Worm (Caenorhabditis elegans): ENCODE data around the gene tag-234.

tag-234 gene

DNA sequence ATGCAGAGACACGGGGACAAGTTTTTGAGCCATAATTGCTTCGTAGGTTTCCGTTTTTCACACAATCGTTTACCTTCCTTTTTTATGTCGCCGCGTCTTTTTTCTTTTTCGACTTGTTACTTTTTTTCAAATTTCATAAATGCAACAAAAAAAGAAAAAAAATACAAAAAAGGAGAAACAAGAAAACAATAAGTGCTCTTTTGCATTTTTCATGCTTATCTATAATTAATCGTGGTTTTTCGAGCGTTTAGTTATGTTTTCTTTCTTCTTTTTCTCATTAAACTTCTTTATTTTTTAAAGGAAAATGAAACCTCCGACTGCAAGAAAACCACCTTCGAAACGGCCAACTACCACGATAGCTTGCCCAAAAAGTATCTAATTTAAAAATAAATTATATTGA lies 31.9 kb downstream of the tag-234 start, which contains the start of gene F59G1.4:
TSS of gene F59G1.4 (plus strand) at position 301 of the 400 bp plus-strand sequence.
- TF ChIP-seq flt-1 (GFP tag; IDR thresholded peaks at IDR 0.05) (no peak), ztf-29 (GFP tag; IDR thresholded peaks at IDR 0.05) (no peak), T22C8.4 (GFP tag; IDR thresholded peaks at IDR 0.05) (no peak), tab-1 (GFP tag; IDR thresholded peaks at IDR 0.05) (no peak), med-1 (GFP tag; optimal IDR thresholded peaks at IDR 0.05; ENCODE audit: insufficient read depth) (no peak), ztf-23 (GFP tag; IDR thresholded peaks at IDR 0.05) (no peak), ref-1 (GFP tag; conservative IDR thresholded peaks at IDR 0.05) (no peak), cog-1 (tag; optimal IDR thresholded peaks at IDR 0.05) (no peak), klf-2 (GFP tag; conservative IDR thresholded peaks at IDR 0.05) (no peak)

DNA sequence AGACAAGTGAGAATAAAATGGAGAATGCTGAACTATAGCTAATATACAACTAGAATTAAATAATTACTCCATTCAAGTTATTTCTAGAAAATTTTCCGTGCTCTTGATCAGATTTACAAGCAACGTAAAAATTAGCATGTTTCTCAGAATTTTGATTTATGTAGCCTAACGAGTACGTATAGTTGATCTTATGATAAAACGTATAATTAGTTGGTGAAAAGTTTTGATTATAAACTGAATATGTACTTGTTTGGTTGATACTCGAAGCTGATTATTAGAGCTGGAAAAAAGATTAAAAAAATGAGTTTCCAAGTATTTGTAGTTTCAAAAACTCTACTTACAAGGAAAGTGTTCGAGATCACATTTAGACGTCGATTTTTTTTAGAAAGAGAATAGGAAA lies 32.5 kb downstream of the tag-234 start:
- TF ChIP-seq flt-1 (GFP tag; IDR thresholded peaks at IDR 0.05) (no peak), med-1 (GFP tag; optimal IDR thresholded peaks at IDR 0.05; ENCODE audit: insufficient read depth) (no peak), ztf-23 (GFP tag; IDR thresholded peaks at IDR 0.05) (no peak), T22C8.4 (GFP tag; IDR thresholded peaks at IDR 0.05) (no peak), ztf-29 (GFP tag; IDR thresholded peaks at IDR 0.05) (no peak), tab-1 (GFP tag; IDR thresholded peaks at IDR 0.05) (no peak), ref-1 (GFP tag; conservative IDR thresholded peaks at IDR 0.05) (no peak)

- TF ChIP-seq flt-1 (GFP tag; IDR thresholded peaks at IDR 0.05) (no peak), ztf-29 (GFP tag; IDR thresholded peaks at IDR 0.05) (no peak), cog-1 (tag; optimal IDR thresholded peaks at IDR 0.05) (no peak), tab-1 (GFP tag; IDR thresholded peaks at IDR 0.05) (no peak), ref-1 (GFP tag; conservative IDR thresholded peaks at IDR 0.05) (no peak), T22C8.4 (GFP tag; IDR thresholded peaks at IDR 0.05) (no peak), ztf-23 (GFP tag; IDR thresholded peaks at IDR 0.05) (no peak), klf-2 (GFP tag; conservative IDR thresholded peaks at IDR 0.05) (no peak), med-1 (GFP tag; optimal IDR thresholded peaks at IDR 0.05; ENCODE audit: insufficient read depth) (no peak)
Measured at ce11 chrII:5899080-5899479, 35.1 kb downstream of the tag-234 start.

ce11 chrII:5899865-5900486 lies 36.0 kb downstream of the tag-234 start:
- no peak for TF ChIP-seq ztf-29 (GFP tag; IDR thresholded peaks at IDR 0.05)
- no peak for TF ChIP-seq tab-1 (GFP tag; IDR thresholded peaks at IDR 0.05)
- no peak for TF ChIP-seq med-1 (GFP tag; optimal IDR thresholded peaks at IDR 0.05; ENCODE audit: insufficient read depth)
- no peak for TF ChIP-seq cog-1 (tag; optimal IDR thresholded peaks at IDR 0.05)
- TF ChIP-seq ztf-23 (GFP tag; IDR thresholded peaks at IDR 0.05): no peak
- no peak for TF ChIP-seq T22C8.4 (GFP tag; IDR thresholded peaks at IDR 0.05)
- TF ChIP-seq klf-2 (GFP tag; conservative IDR thresholded peaks at IDR 0.05): no peak
- no peak for TF ChIP-seq ref-1 (GFP tag; conservative IDR thresholded peaks at IDR 0.05)
- TF ChIP-seq flt-1 (GFP tag; IDR thresholded peaks at IDR 0.05): no peak

- TF ChIP-seq flt-1 (GFP tag; IDR thresholded peaks at IDR 0.05) (no peak), ztf-23 (GFP tag; IDR thresholded peaks at IDR 0.05) (no peak), tab-1 (GFP tag; IDR thresholded peaks at IDR 0.05) (no peak), ztf-29 (GFP tag; IDR thresholded peaks at IDR 0.05) (no peak), klf-2 (GFP tag; conservative IDR thresholded peaks at IDR 0.05) (no peak), ref-1 (GFP tag; conservative IDR thresholded peaks at IDR 0.05) (no peak), cog-1 (tag; optimal IDR thresholded peaks at IDR 0.05) (no peak), med-1 (GFP tag; optimal IDR thresholded peaks at IDR 0.05; ENCODE audit: insufficient read depth) (no peak), T22C8.4 (GFP tag; IDR thresholded peaks at IDR 0.05) (no peak)
Measured at ce11 chrII:5901407-5902026, 37.5 kb downstream of the tag-234 start.

- TF ChIP-seq ztf-29 (GFP tag; IDR thresholded peaks at IDR 0.05): no peak
- TF ChIP-seq klf-2 (GFP tag; conservative IDR thresholded peaks at IDR 0.05): no peak
- TF ChIP-seq ref-1 (GFP tag; conservative IDR thresholded peaks at IDR 0.05): no peak
- TF ChIP-seq tab-1 (GFP tag; IDR thresholded peaks at IDR 0.05): no peak
Measured at ce11 chrII:5902139-5902538, 38.1 kb downstream of the tag-234 start.

- TF ChIP-seq tab-1 (GFP tag; IDR thresholded peaks at IDR 0.05) (no peak), ztf-23 (GFP tag; IDR thresholded peaks at IDR 0.05) (no peak), ztf-29 (GFP tag; IDR thresholded peaks at IDR 0.05) (no peak), klf-2 (GFP tag; conservative IDR thresholded peaks at IDR 0.05) (no peak), med-1 (GFP tag; optimal IDR thresholded peaks at IDR 0.05; ENCODE audit: insufficient read depth) (no peak), T22C8.4 (GFP tag; IDR thresholded peaks at IDR 0.05) (no peak), cog-1 (tag; optimal IDR thresholded peaks at IDR 0.05) (no peak), flt-1 (GFP tag; IDR thresholded peaks at IDR 0.05) (no peak), ref-1 (GFP tag; conservative IDR thresholded peaks at IDR 0.05) (no peak)
Measured at ce11 chrII:5904252-5904651, 40.3 kb downstream of the tag-234 start, which contains the start of gene tsp-18. tsp-18 (plus strand) TSS chrII:5904552.

- TF ChIP-seq ztf-29 (GFP tag; IDR thresholded peaks at IDR 0.05) (no peak), ref-1 (GFP tag; conservative IDR thresholded peaks at IDR 0.05) (no peak), med-1 (GFP tag; optimal IDR thresholded peaks at IDR 0.05; ENCODE audit: insufficient read depth) (no peak), flt-1 (GFP tag; IDR thresholded peaks at IDR 0.05) (no peak), ztf-23 (GFP tag; IDR thresholded peaks at IDR 0.05) (no peak), T22C8.4 (GFP tag; IDR thresholded peaks at IDR 0.05) (no peak), klf-2 (GFP tag; conservative IDR thresholded peaks at IDR 0.05) (no peak), tab-1 (GFP tag; IDR thresholded peaks at IDR 0.05) (no peak), cog-1 (tag; optimal IDR thresholded peaks at IDR 0.05) (no peak)
Measured at ce11 chrII:5906274-5906673, 42.3 kb downstream of the tag-234 start, which contains the start of gene F59G1.8. F59G1.8 (plus strand) TSS chrII:5906566.

ce11 chrII:5907482-5907881 lies 43.5 kb downstream of the tag-234 start, which contains the start of gene vps-35:
vps-35 (plus strand) TSS chrII:5907816.
- TF ChIP-seq ref-1 (GFP tag; conservative IDR thresholded peaks at IDR 0.05) (no peak), ztf-29 (GFP tag; IDR thresholded peaks at IDR 0.05) (no peak), ztf-23 (GFP tag; IDR thresholded peaks at IDR 0.05) (no peak), T22C8.4 (GFP tag; IDR thresholded peaks at IDR 0.05) (no peak), med-1 (GFP tag; optimal IDR thresholded peaks at IDR 0.05; ENCODE audit: insufficient read depth) (no peak), klf-2 (GFP tag; conservative IDR thresholded peaks at IDR 0.05) (no peak; the same call in 1 of the 2 replicates), cog-1 (tag; optimal IDR thresholded peaks at IDR 0.05) (no peak), flt-1 (GFP tag; IDR thresholded peaks at IDR 0.05) (no peak), tab-1 (GFP tag; IDR thresholded peaks at IDR 0.05) (no peak)
